Worm (Caenorhabditis elegans): Measurements from ENCODE around the gene R151.2.

- TF ChIP-seq mep-1 (tag; optimal IDR thresholded peaks at IDR 0.05) (no peak), ztf-4 (tag; optimal IDR thresholded peaks at IDR 0.05) (no peak), nhr-11 (tag; optimal IDR thresholded peaks at IDR 0.05) (no peak), Y116A8C.19 (tag; optimal IDR thresholded peaks at IDR 0.05; ENCODE audit: borderline replicate concordance) (no peak), ceh-82 (tag; optimal IDR thresholded peaks at IDR 0.05) (no peak), lsy-2 (tag; optimal IDR thresholded peaks at IDR 0.05) (no peak), blmp-1 (tag; optimal IDR thresholded peaks at IDR 0.05) (no peak), efl-3 (GFP tag; optimal IDR thresholded peaks at IDR 0.05) (no peak), nhr-12 (tag; optimal IDR thresholded peaks at IDR 0.05) (no peak)
Measured at ce11 chrIII:7226607-7227006, 16.8 kb downstream of the R151.2 start, which contains the start of gene hsp-75.

Measured in whole organism, L1 larva.